Fruit fly (Drosophila melanogaster): Measurements from ENCODE around the gene pns.

Gene pns

dm6 chr3L:1576489-1577106 lies 39.7 kb downstream of the pns start, which contains the start of gene CG13917 (continued):
- TF ChIP-seq CG12071 (GFP tag; optimal IDR thresholded peaks at IDR 0.05) (no peak), ERR (GFP tag; optimal IDR thresholded peaks at IDR 0.05) (no peak), CG1647 (GFP tag; optimal IDR thresholded peaks at IDR 0.05) (no peak), CG30431 (GFP tag; optimal IDR thresholded peaks at IDR 0.05) (no peak), B-H2 (GFP tag; optimal IDR thresholded peaks at IDR 0.05) (no peak), hth (optimal IDR thresholded peaks at IDR 0.05) (no peak), CG16813 (GFP tag; IDR thresholded peaks at IDR 0.05; ENCODE audit: partially characterized antibody) (no peak), shn (GFP tag; optimal IDR thresholded peaks at IDR 0.05) (no peak), CG13287 (GFP tag; IDR thresholded peaks at IDR 0.05; ENCODE audit: partially characterized antibody) (peak; percentile 55; the same call in 1 of the 2 replicates), CG11398 (GFP tag; optimal IDR thresholded peaks at IDR 0.05) (no peak), Atf6 (GFP tag; IDR thresholded peaks at IDR 0.05) (no peak), Ets65A (GFP tag) (no peak), Aef1 (GFP tag; IDR thresholded peaks at IDR 0.05) (no peak), CG6654 (GFP tag; optimal IDR thresholded peaks at IDR 0.05) (no peak), CG12769 (tag; optimal IDR thresholded peaks at IDR 0.05) (no peak), CG7963 (GFP tag; IDR thresholded peaks at IDR 0.05; ENCODE audit: partially characterized antibody) (no peak), CG16863 (GFP tag; optimal IDR thresholded peaks at IDR 0.05) (no peak), bab2 (GFP tag; optimal IDR thresholded peaks at IDR 0.05) (no peak), disco-r (GFP tag; optimal IDR thresholded peaks at IDR 0.05) (no peak), CG18011 (GFP tag; optimal IDR thresholded peaks at IDR 0.05) (no peak), Trl (optimal IDR thresholded peaks at IDR 0.05) (no peak), Trl (GFP tag; optimal IDR thresholded peaks at IDR 0.05) (no peak), danr (GFP tag; IDR thresholded peaks at IDR 0.05) (no peak), tll (GFP tag; optimal IDR thresholded peaks at IDR 0.05) (no peak), usp (GFP tag; optimal IDR thresholded peaks at IDR 0.05) (no peak), chinmo (GFP tag; IDR thresholded peaks at IDR 0.05; ENCODE audit: partially characterized antibody) (no peak), CG17912 (GFP tag; optimal IDR thresholded peaks at IDR 0.05) (no peak), Mes4 (GFP tag; optimal IDR thresholded peaks at IDR 0.05) (no peak), jumu (GFP tag; optimal IDR thresholded peaks at IDR 0.05) (no peak), vvl (GFP tag; IDR thresholded peaks at IDR 0.05) (peak; percentile 76), zen2 (GFP tag; IDR thresholded peaks at IDR 0.05; ENCODE audit: partially characterized antibody) (no peak), CG8924 (tag; optimal IDR thresholded peaks at IDR 0.05) (no peak), CG9797 (GFP tag; optimal IDR thresholded peaks at IDR 0.05) (peak; percentile 98), Bgb (GFP tag; IDR thresholded peaks at IDR 0.05; ENCODE audit: partially characterized antibody) (peak; percentile 48; the same call in 1 of the 2 replicates), CG12104 (GFP tag; optimal IDR thresholded peaks at IDR 0.05) (no peak), Spps (tag; optimal IDR thresholded peaks at IDR 0.05) (no peak), eyg (GFP tag; optimal IDR thresholded peaks at IDR 0.05) (no peak), CG11456 (GFP tag; IDR thresholded peaks at IDR 0.05) (no peak), CG13296 (GFP tag; optimal IDR thresholded peaks at IDR 0.05) (no peak), CG3407 (GFP tag; optimal IDR thresholded peaks at IDR 0.05) (no peak), CG18476 (GFP tag; optimal IDR thresholded peaks at IDR 0.05) (no peak), CG1529 (GFP tag; optimal IDR thresholded peaks at IDR 0.05) (no peak), Hr78 (GFP tag; optimal IDR thresholded peaks at IDR 0.05) (no peak), CG3065 (GFP tag; optimal IDR thresholded peaks at IDR 0.05) (no peak), CG15514 (GFP tag; optimal IDR thresholded peaks at IDR 0.05) (peak; percentile 91), kay (GFP tag; optimal IDR thresholded peaks at IDR 0.05) (peak; percentile 1), CG4282 (GFP tag; optimal IDR thresholded peaks at IDR 0.05) (no peak), CG7786 (GFP tag; optimal IDR thresholded peaks at IDR 0.05) (no peak), Myb (GFP tag; optimal IDR thresholded peaks at IDR 0.05) (peak; percentile 97), slbo (GFP tag; IDR thresholded peaks at IDR 0.05) (no peak), gsb-n (tag; optimal IDR thresholded peaks at IDR 0.05) (no peak)

Data from whole organism, embryonic.